Worm (Caenorhabditis elegans): Measurements from ENCODE around the gene txt-18.

ce11 chrII:6355396-6356346 lies 11.8 kb downstream of the txt-18 start, which contains the start of gene C32D5.11:
- TF ChIP-seq dao-5 (tag; optimal IDR thresholded peaks at IDR 0.05), result no peak
- TF ChIP-seq W03F9.2 (tag; optimal IDR thresholded peaks at IDR 0.05), result peak; percentile 73

Measured in whole organism, L4/young adult.